Worm (Caenorhabditis elegans) whole organism, young adult: ENCODE data around the gene T08D2.5.

Experiments
- F39B2.1 ChIP-seq: fragments of 200-800 bp; sonication (Bioruptor generic); IDR thresholded peaks from 2 replicates; pipeline ENCODE4 v1.3.6; 2022; ENCODE audit warnings: missing genetic modification reagents, missing genetic modification characterization, missing compliant biosample characterization
- Y79H2A.3 ChIP-seq: fragments of 200-800 bp; sonication (Bioruptor generic); conservative IDR thresholded peaks from 2 replicates; pipeline ENCODE4 v1.3.6; 2022; ENCODE audit warnings: missing genetic modification reagents, missing genetic modification characterization, missing compliant biosample characterization
- ama-1 ChIP-seq, 3 experiments: fragments of 150-350 bp in 1 of 3; sonication (generic microtip) in 2 of 3; optimal IDR thresholded peaks; 2 replicates each; lab custom pipeline; 2014 to 2018; ENCODE audit warnings: missing biosample characterization in 2 of 3, missing genetic modification characterization in 2 of 3, missing genetic modification reagents in 2 of 3
- ceh-91 ChIP-seq: fragments of 200-800 bp; sonication (Bioruptor generic); IDR thresholded peaks from 2 replicates; pipeline ENCODE4 v1.3.6; 2022; ENCODE audit warnings: missing genetic modification reagents, missing genetic modification characterization, missing compliant biosample characterization
- dpl-1 ChIP-seq: fragments of 150-350 bp; optimal IDR thresholded peaks from 2 replicates; lab custom pipeline; 2014; ENCODE audit warnings: missing biosample characterization, missing genetic modification reagents, missing genetic modification characterization
- efl-1 ChIP-seq: fragments of 150-350 bp; optimal IDR thresholded peaks from 2 replicates; lab custom pipeline; 2014; ENCODE audit warnings: missing biosample characterization, missing genetic modification reagents, missing genetic modification characterization
- ekl-4 ChIP-seq: fragments of 200-800 bp; sonication (Bioruptor generic); IDR thresholded peaks from 2 replicates; pipeline ENCODE4 v1.3.6; 2022; ENCODE audit warnings: missing genetic modification reagents, missing genetic modification characterization, missing compliant biosample characterization
- gei-17 ChIP-seq: fragments of 200-800 bp; sonication (Bioruptor generic); optimal IDR thresholded peaks from 2 replicates; lab custom pipeline; 2018; ENCODE audit warnings: mild to moderate bottlenecking, missing genetic modification characterization, missing compliant biosample characterization
- let-607 ChIP-seq, 2 experiments: fragments of 200-800 bp in 1 of 2; sonication (Bioruptor generic) in 1 of 2; sonication (generic microtip) in 1 of 2; optimal IDR thresholded peaks; 2 replicates each; lab custom pipeline; 2016 to 2018; ENCODE audit warnings: mild to moderate bottlenecking in 2 of 2, missing compliant biosample characterization in 2 of 2, missing genetic modification characterization in 2 of 2, moderate library complexity in 2 of 2, missing genotype in 1 of 2
- lin-35 ChIP-seq, 3 experiments: fragments of 150-350 bp in 2 of 3; sonication (generic microtip) in 1 of 3; optimal IDR thresholded peaks; 2 replicates each; lab custom pipeline; 2014 to 2018; ENCODE audit warnings: missing biosample characterization in 3 of 3, missing genetic modification characterization in 3 of 3, missing genetic modification reagents in 3 of 3
- lsl-1 ChIP-seq: fragments of 200-800 bp; sonication (Bioruptor generic); optimal IDR thresholded peaks from 2 replicates; lab custom pipeline; 2018; ENCODE audit warnings: mild to moderate bottlenecking, missing genetic modification characterization, moderate library complexity, missing compliant biosample characterization
- nfyb-1 ChIP-seq: fragments of 200-800 bp; sonication (Bioruptor generic); IDR thresholded peaks from 2 replicates; pipeline ENCODE4 v1.3.6; 2022; ENCODE audit warnings: missing genetic modification reagents, missing genetic modification characterization, missing compliant biosample characterization
- snpc-4 ChIP-seq, 5 experiments: fragments of 150-350 bp in 1 of 5; sonication (generic microtip) in 4 of 5; optimal IDR thresholded peaks; 2 replicates each; lab custom pipeline; 2014 to 2018; ENCODE audit warnings: missing genetic modification characterization in 5 of 5, missing biosample characterization in 3 of 5, antibody characterized with exemption in 2 of 5, mild to moderate bottlenecking in 2 of 5, missing compliant biosample characterization in 2 of 5, missing genotype in 2 of 5, moderate library complexity in 2 of 5, missing genetic modification reagents in 1 of 5
- xnd-1 ChIP-seq: sonication (generic microtip); optimal IDR thresholded peaks from 2 replicates; lab custom pipeline; 2016; ENCODE audit warnings: missing genotype, missing genetic modification reagents, missing genetic modification characterization, missing compliant biosample characterization

- 0 out of 2 replicates have a peak, but pooled peaks have one; percentile 22 for TF ChIP-seq nfyb-1 (GFP tag; lab: Robert Waterston, UW)
- no peak for TF ChIP-seq ama-1 (optimal IDR thresholded peaks at IDR 0.05; lab: Kevin White, UChicago)
- no peak for TF ChIP-seq ama-1 (GFP tag; optimal IDR thresholded peaks at IDR 0.05; lab: Kevin White, UChicago)
- no peak for TF ChIP-seq Y79H2A.3 (GFP tag; lab: Robert Waterston, UW)
- TF ChIP-seq snpc-4 (GFP tag; optimal IDR thresholded peaks at IDR 0.05; lab: Kevin White, UChicago) = no peak
- TF ChIP-seq snpc-4 (tag; optimal IDR thresholded peaks at IDR 0.05; lab: Kevin White, UChicago) = no peak
- TF ChIP-seq lin-35 (GFP tag; optimal IDR thresholded peaks at IDR 0.05; lab: Kevin White, UChicago) = no peak
- no peak for TF ChIP-seq F39B2.1 (GFP tag; lab: Robert Waterston, UW)
- no peak for TF ChIP-seq efl-1 (GFP tag; lab: Kevin White, UChicago)
- no peak for TF ChIP-seq xnd-1 (tag; lab: Kevin White, UChicago)
- no peak for TF ChIP-seq dpl-1 (GFP tag; lab: Kevin White, UChicago)
- TF ChIP-seq gei-17 (GFP tag; lab: Kevin White, UChicago) = no peak
- TF ChIP-seq ekl-4 (GFP tag; lab: Robert Waterston, UW) = no peak
- no peak for TF ChIP-seq let-607 (tag; optimal IDR thresholded peaks at IDR 0.05; lab: Kevin White, UChicago)
- no peak for TF ChIP-seq lsl-1 (GFP tag; lab: Kevin White, UChicago)
- TF ChIP-seq ceh-91 = no peak
These were observed 19.2 kb downstream of the T08D2.5 start for ce11 chrX:196403-196802.
